Fruit fly (Drosophila melanogaster): ENCODE data around the gene CG43895.
A peak's percentile ranks its signal among the peaks of the same experiment; 100 is the strongest.

Gene CG43895

DNA sequence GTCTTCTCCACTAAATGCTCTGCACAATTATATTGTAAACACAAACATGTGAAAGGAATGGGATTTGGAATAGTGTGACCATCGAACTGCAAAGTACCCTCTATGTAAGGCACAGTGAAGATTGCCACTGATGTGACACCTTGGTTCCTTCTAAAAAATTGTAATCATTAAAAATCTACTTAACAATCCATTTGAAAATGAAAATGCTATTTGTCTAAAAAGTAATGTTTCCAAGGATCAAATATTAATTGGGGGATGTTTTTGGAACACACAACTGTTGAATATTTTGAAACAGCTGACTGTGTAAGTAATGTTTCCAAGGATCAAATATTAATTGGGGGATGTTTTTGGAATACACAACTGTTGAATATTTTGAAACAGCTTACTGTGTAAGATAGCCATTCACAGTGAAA, 14.7 kb upstream of the CG43895 start, which contains the start of gene CG32448 (continued):
- TF ChIP-seq dac (GFP tag; optimal IDR thresholded peaks at IDR 0.05) (peak; percentile 7), net (GFP tag; optimal IDR thresholded peaks at IDR 0.05) (peak; percentile 41), CG16779 (tag; optimal IDR thresholded peaks at IDR 0.05) (no peak), cyc (GFP tag; optimal IDR thresholded peaks at IDR 0.05) (peak; percentile 75), spab (GFP tag; optimal IDR thresholded peaks at IDR 0.05) (no peak), Hr39 (GFP tag; optimal IDR thresholded peaks at IDR 0.05) (peak; percentile 83), esn (GFP tag; optimal IDR thresholded peaks at IDR 0.05) (peak; percentile 76), CG6792 (GFP tag; optimal IDR thresholded peaks at IDR 0.05) (peak; percentile 42), CG15336 (GFP tag; IDR thresholded peaks at IDR 0.05) (peak; percentile 65), eg (GFP tag; IDR thresholded peaks at IDR 0.05) (peak; percentile 88), pdm3 (GFP tag; optimal IDR thresholded peaks at IDR 0.05) (no peak), OdsH (GFP tag; optimal IDR thresholded peaks at IDR 0.05) (peak; percentile 72), Hr4 (GFP tag; optimal IDR thresholded peaks at IDR 0.05) (peak; percentile 73)

DNA sequence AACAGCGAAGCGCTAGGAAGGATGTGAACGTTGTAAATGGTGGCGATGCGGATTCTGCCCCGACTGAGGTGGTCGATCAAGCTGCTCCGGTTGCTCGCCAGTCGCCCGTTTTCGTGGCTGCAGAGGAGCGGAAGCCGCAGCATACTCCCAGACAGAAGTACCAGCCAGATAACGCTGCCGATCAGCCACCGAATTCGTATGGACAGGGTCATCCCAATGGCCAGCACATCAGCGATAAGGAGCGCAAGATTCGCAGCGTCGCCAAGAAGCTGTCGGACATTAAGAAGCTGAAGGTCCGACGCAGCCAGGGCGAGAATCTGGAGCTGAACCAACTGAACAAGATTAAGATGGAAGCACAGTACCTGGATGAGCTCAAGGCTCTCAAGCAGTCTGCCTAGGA, 13.6 kb upstream of the CG43895 start:
- no peak for TF ChIP-seq Sox15 (GFP tag; optimal IDR thresholded peaks at IDR 0.05)
- TF ChIP-seq svp (GFP tag) = peak; percentile 95
- no peak for TF ChIP-seq achi (GFP tag; optimal IDR thresholded peaks at IDR 0.05)

DNA sequence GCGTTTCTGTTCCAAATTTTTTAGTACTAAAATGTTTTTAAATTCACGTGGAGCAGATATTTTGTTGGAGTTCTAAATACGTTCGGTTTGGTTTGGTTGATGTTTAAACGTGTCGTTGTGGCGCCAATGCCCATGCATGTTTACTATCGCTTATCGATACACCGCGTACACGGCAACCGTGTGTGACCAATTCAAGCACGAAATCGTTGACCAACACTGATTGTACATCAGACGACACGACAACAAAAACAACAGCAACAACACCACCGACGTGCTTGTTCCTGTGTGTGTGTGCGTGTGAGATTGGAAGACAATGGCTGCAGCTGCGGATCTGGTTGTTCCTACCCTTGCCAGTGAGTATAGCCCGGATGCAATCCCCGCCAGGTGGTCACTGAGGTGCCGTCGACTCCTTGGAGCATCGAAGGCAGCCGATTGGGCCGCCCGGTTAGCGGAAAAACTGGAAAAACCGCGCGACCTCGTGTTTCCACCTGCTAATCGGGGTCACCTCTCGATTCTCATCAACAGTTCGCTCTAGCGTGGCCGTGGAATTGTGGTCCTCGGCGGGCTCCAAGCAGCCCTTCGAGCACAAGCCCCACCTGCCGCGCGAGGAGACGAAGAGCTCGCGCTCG, 11.3 kb upstream of the CG43895 start, which contains the start of gene eIF2A:
TSS of gene eIF2A (plus strand) at position 16 of the 629 bp plus-strand sequence.
- TF ChIP-seq Blimp-1 (GFP tag; optimal IDR thresholded peaks at IDR 0.05) (no peak), topi (GFP tag; optimal IDR thresholded peaks at IDR 0.05) (peak; percentile 51), fd59A (GFP tag; optimal IDR thresholded peaks at IDR 0.05) (no peak), CG6792 (GFP tag; optimal IDR thresholded peaks at IDR 0.05) (peak; percentile 32), CG7368 (GFP tag; optimal IDR thresholded peaks at IDR 0.05) (peak; percentile 12), cyc (GFP tag; optimal IDR thresholded peaks at IDR 0.05) (peak; percentile 44), Hr38 (GFP tag; optimal IDR thresholded peaks at IDR 0.05) (no peak), CG11294 (GFP tag; IDR thresholded peaks at IDR 0.05) (no peak), Ets96B (tag; optimal IDR thresholded peaks at IDR 0.05) (no peak), Eip75B (GFP tag; optimal IDR thresholded peaks at IDR 0.05) (peak; percentile 38), Eip93F (GFP tag; optimal IDR thresholded peaks at IDR 0.05) (no peak), Hr4 (GFP tag; optimal IDR thresholded peaks at IDR 0.05) (no peak), Ets21C (GFP tag; optimal IDR thresholded peaks at IDR 0.05) (no peak), Lpt (GFP tag; optimal IDR thresholded peaks at IDR 0.05) (no peak), CG1621 (tag; optimal IDR thresholded peaks at IDR 0.05) (peak; percentile 23), dsx (GFP tag; optimal IDR thresholded peaks at IDR 0.05; ENCODE audit: poor library complexity, severe bottlenecking) (peak; percentile 10), salr (GFP tag; optimal IDR thresholded peaks at IDR 0.05) (no peak), CG3919 (GFP tag; optimal IDR thresholded peaks at IDR 0.05) (peak; percentile 63), CG10631 (GFP tag; optimal IDR thresholded peaks at IDR 0.05) (no peak), pdm3 (GFP tag; optimal IDR thresholded peaks at IDR 0.05) (no peak), Sox14 (GFP tag; optimal IDR thresholded peaks at IDR 0.05) (peak; percentile 85), svp (GFP tag) (peak; percentile 85), OdsH (GFP tag; optimal IDR thresholded peaks at IDR 0.05) (peak; percentile 30), CG8119 (GFP tag; IDR thresholded peaks at IDR 0.05) (no peak), Eip78C (GFP tag) (peak; percentile 60), ss (GFP tag; optimal IDR thresholded peaks at IDR 0.05) (peak in 1 of 2 experiments; percentile 46), CG11902 (GFP tag; optimal IDR thresholded peaks at IDR 0.05) (no peak), CG6854 (GFP tag; optimal IDR thresholded peaks at IDR 0.05) (no peak), CG8319 (GFP tag; optimal IDR thresholded peaks at IDR 0.05) (peak; percentile 99), CG6163 (GFP tag; IDR thresholded peaks at IDR 0.05) (no peak), spab (GFP tag; optimal IDR thresholded peaks at IDR 0.05) (no peak), CG31627 (GFP tag; optimal IDR thresholded peaks at IDR 0.05) (peak; percentile 57), achi (GFP tag; optimal IDR thresholded peaks at IDR 0.05) (peak; percentile 1), CG34406 (GFP tag; optimal IDR thresholded peaks at IDR 0.05) (no peak), net (GFP tag; optimal IDR thresholded peaks at IDR 0.05) (no peak), CG3032 (tag; optimal IDR thresholded peaks at IDR 0.05) (peak; percentile 37), Sox102F (GFP tag; optimal IDR thresholded peaks at IDR 0.05) (no peak), CG11762 (GFP tag; optimal IDR thresholded peaks at IDR 0.05; ENCODE audit: insufficient read depth) (no peak), lz (GFP tag; optimal IDR thresholded peaks at IDR 0.05) (peak; percentile 60), Met (GFP tag; optimal IDR thresholded peaks at IDR 0.05) (no peak)

Measured in whole organism, prepupa.